Fruit fly (Drosophila melanogaster) ovary, adult (tissue): ENCODE results near the gene Sc2.

Experiments
- CG17801 ChIP-seq: fragments of 200-800 bp; optimal IDR thresholded peaks from 2 replicates; lab custom pipeline; 2019; ENCODE audit warnings: missing biosample characterization, mild to moderate bottlenecking, missing genetic modification characterization, moderate library complexity; ENCODE audit not compliant: partially characterized antibody

Sc2 gene

DNA sequence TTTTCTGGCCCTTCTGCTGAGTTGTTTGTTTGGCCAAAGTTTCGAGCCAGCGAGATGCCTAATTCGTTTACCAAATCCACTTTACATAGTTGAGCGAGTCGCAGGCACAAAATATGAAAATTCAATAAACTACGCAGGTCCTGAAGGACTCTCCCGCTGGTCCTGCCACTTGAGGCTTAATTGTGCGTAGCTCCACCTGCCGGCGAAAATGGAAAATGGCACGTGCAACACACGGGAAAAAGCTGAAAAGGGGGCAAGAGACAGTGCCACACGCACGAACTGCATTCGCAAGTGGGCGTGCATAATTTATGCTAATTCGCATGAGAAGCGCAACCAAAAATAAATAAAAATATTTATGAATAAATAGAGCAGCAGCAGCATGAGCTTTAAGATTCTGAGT is 17.4 kb upstream of the Sc2 start:
- no peak for TF ChIP-seq CG17801 (GFP tag; lab: Kevin White, UChicago)

dm6 chr3L:3887392-3887791 is 15.9 kb upstream of the Sc2 start:
- TF ChIP-seq CG17801 (GFP tag; lab: Kevin White, UChicago) = no peak

dm6 chr3L:3890860-3891259 is 12.4 kb upstream of the Sc2 start:
- no peak for TF ChIP-seq CG17801 (GFP tag; lab: Kevin White, UChicago)

- no peak for TF ChIP-seq CG17801 (GFP tag; lab: Kevin White, UChicago)
Measured at dm6 chr3L:3892154-3892624, 11.1 kb upstream of the Sc2 start, which contains the start of gene Fie. Gene Fie, plus strand, starts transcription at chr3L:3892574.

DNA sequence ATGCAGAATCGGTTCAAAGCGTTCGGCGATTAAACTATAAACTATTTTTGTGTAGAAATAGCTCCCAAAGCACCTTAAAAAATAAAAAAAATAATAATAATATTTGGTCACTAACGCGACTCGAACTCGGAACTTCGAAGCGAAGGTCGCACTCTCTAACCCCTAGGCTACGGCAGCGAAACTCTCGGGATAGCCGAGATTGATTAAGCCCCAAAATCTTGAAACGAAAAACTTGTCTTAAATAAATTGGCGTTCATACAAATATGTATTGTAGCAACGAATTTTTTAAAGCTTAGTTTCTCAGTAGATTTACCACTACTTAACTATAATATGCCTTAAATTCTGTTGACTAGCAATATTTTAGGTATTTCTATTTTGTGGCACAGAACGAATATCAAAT is 8.9 kb upstream of the Sc2 start:
- TF ChIP-seq CG17801 (GFP tag; lab: Kevin White, UChicago) = no peak

DNA sequence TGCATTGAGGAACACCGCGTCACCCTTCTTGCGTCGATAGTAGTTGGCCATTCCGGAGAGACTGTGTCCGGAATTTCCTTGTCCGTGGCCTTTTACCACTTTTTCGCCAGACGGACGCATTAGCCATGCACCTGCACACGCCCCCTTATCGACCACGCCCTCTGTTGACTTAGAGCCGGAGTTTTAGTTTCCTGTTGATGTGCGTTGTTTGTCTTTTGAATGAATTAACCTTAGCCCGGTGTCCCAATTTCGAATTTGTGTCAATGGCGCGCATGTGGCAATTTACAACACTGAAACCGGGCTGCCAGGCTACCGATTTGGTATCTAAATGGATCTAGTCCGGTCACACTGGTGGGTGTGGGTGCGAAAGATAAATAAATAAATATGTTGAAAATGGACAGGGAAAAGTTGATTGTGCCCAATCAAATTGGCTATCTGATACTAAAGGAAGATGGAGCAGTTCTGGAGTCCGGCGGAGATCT is 6.7 kb upstream of the Sc2 start, which contains the start of the genes Gr63a and Lamtor4:
Gr63a (minus strand) TSS at position 51 of the 482 bp plus-strand sequence.
Lamtor4 (plus strand) TSS at position 348 of the 482 bp plus-strand sequence.
- TF ChIP-seq CG17801 (GFP tag; lab: Kevin White, UChicago) = no peak

dm6 chr3L:3898978-3899377 is 4.3 kb upstream of the Sc2 start, which contains the start of gene Ccz1:
Gene Ccz1, minus strand, starts transcription at chr3L:3899156.
- no peak for TF ChIP-seq CG17801 (GFP tag; lab: Kevin White, UChicago)

DNA sequence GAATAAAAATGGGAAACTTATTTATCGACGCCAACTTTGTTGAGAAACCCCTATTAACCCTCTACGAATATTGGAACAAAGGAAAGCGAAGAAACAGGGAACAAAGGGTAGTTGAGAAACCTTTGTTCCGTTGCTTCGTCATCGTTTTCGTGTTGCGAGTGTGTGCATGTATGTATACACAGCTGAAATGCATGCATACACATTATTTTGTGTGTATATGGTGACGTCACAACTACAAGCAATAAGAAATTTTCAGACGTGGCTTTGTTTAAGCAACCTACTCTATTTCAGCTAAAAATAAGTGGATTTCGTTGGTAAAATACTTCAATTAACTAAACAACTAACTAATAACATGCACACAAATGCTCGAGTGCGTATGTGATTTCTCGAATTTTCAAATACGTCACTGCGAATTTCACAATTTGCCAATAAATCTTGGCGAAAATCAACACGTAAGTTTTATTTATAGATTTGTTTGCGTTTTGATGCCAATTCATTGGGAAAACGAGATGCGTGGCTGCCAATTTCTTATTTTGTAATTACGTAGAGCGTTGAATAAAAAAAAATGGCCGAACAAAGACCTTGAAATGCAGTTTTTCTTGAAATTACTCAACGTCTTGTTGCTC is 1.3 kb upstream of the Sc2 start:
- TF ChIP-seq CG17801 (GFP tag; lab: Kevin White, UChicago) = peak; percentile 56

- peak; percentile 44 for TF ChIP-seq CG17801 (GFP tag; lab: Kevin White, UChicago)
Measured at dm6 chr3L:3902491-3903198, 647 bp upstream of the Sc2 start, which contains the start of gene Ubi-p63E. Gene Ubi-p63E, minus strand, starts transcription at chr3L:3903184.

DNA sequence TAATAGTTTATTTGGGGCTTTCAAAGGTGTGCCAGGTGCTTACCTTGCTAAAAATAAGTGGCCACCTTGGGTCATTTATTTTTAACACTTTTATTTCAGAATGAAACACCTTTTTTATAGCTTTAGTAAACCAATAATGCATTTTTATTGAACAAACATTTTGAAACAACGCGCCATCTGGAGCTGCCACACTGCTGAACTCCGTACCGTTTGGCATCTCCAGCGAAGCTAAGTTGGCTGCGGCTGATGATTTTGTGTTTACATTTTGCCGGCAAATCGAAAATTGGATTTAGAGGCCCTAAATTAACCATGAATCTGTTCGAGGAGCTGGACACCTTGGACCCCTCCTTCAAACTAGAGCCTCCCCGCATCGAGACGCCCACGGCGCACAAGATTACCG is 1.8 kb downstream of the Sc2 start, which contains the start of gene ida:
ida (plus strand) TSS at position 234 of the 400 bp plus-strand sequence.
- TF ChIP-seq CG17801 (GFP tag; lab: Kevin White, UChicago) = peak; percentile 52

- TF ChIP-seq CG17801 (GFP tag; lab: Kevin White, UChicago) = no peak
Measured at dm6 chr3L:3908838-3909810, 5.8 kb downstream of the Sc2 start.

- TF ChIP-seq CG17801 (GFP tag; lab: Kevin White, UChicago) = no peak
Measured at dm6 chr3L:3909831-3910230, 6.5 kb downstream of the Sc2 start, which contains the start of gene mge. Gene mge, minus strand, starts transcription at chr3L:3909931.

DNA sequence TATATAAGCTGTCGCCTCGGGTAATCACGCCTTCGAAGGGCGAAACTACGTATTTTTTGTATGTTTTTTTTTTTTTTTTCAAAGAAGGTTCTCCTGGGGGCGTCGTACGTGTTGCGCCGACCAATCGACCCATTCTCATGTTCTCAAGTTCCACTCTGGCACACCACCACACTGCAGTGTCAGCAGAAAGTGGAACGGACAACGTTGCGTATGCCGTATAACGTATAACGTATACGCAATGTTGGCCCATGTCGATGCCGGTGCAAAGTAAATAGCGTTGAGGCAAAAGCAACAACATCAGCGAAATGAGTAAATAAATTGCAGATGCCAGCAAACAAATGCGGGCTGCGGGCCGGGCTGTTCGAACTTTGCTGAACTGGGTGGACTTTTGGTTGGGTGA is 8.8 kb downstream of the Sc2 start:
- TF ChIP-seq CG17801 (GFP tag; lab: Kevin White, UChicago) = no peak

- no peak for TF ChIP-seq CG17801 (GFP tag; lab: Kevin White, UChicago)
Measured at dm6 chr3L:3923631-3924274, 20.5 kb downstream of the Sc2 start.
